Worm (Caenorhabditis elegans): ENCODE data around the gene C05C10.5.

Gene C05C10.5

ce11 chrII:9933947-9934383, 4.9 kb upstream of the C05C10.5 start (continued):
- TF ChIP-seq Y56A3A.18 (GFP tag; IDR thresholded peaks at IDR 0.05) (peak; percentile 45; the same call in 1 of the 2 replicates), ceh-79 (tag; optimal IDR thresholded peaks at IDR 0.05) (peak; percentile 48), F39B2.1 (GFP tag; IDR thresholded peaks at IDR 0.05) (no peak), sdz-38 (tag; optimal IDR thresholded peaks at IDR 0.05) (no peak), dpff-1 (tag; optimal IDR thresholded peaks at IDR 0.05) (peak; percentile 72), C06A6.2 (GFP tag; conservative IDR thresholded peaks at IDR 0.05) (no peak), B0261.1 (tag; optimal IDR thresholded peaks at IDR 0.05) (no peak), somi-1 (GFP tag; optimal IDR thresholded peaks at IDR 0.05) (no peak), ceh-100 (GFP tag; IDR thresholded peaks at IDR 0.05) (no peak), B0019.2 (GFP tag; conservative IDR thresholded peaks at IDR 0.05) (no peak), madf-3 (GFP tag; IDR thresholded peaks at IDR 0.05) (no peak), ZK185.1 (tag; optimal IDR thresholded peaks at IDR 0.05; ENCODE audit: poor library complexity, severe bottlenecking) (peak; percentile 59), Y53G8AR.9 (GFP tag; conservative IDR thresholded peaks at IDR 0.05) (no peak; the same call in 1 of the 2 replicates), xnd-1 (tag; optimal IDR thresholded peaks at IDR 0.05) (no peak), lin-40 (tag; optimal IDR thresholded peaks at IDR 0.05) (peak; percentile 60), attf-5 (GFP tag; optimal IDR thresholded peaks at IDR 0.05) (no peak), mel-28 (tag; optimal IDR thresholded peaks at IDR 0.05; ENCODE audit: borderline replicate concordance) (no peak), ccch-3 (GFP tag; optimal IDR thresholded peaks at IDR 0.05) (no peak), let-526 (GFP tag; IDR thresholded peaks at IDR 0.05) (no peak), F55B11.4 (tag; optimal IDR thresholded peaks at IDR 0.05; ENCODE audit: borderline replicate concordance, insufficient read depth) (no peak), madf-10 (tag; optimal IDR thresholded peaks at IDR 0.05) (peak; percentile 51), nhr-179 (tag; optimal IDR thresholded peaks at IDR 0.05) (no peak), ztf-25 (GFP tag; IDR thresholded peaks at IDR 0.05) (no peak), dox-1 (GFP tag; IDR thresholded peaks at IDR 0.05) (no peak), snpc-1.3 (tag; optimal IDR thresholded peaks at IDR 0.05; ENCODE audit: insufficient read depth) (no peak), ets-4 (GFP tag; optimal IDR thresholded peaks at IDR 0.05) (no peak), F23B12.7 (tag; optimal IDR thresholded peaks at IDR 0.05; ENCODE audit: insufficient read depth) (peak; percentile 2), dpl-1 (GFP tag; optimal IDR thresholded peaks at IDR 0.05) (no peak), lir-1 (GFP tag; conservative IDR thresholded peaks at IDR 0.05) (no peak), ztf-22 (GFP tag; optimal IDR thresholded peaks at IDR 0.05) (peak; percentile 21), mcd-1 (GFP tag; IDR thresholded peaks at IDR 0.05) (no peak), madf-8 (GFP tag; conservative IDR thresholded peaks at IDR 0.05) (no peak), attf-3 (GFP tag; conservative IDR thresholded peaks at IDR 0.05) (no peak), snpc-3.4 (tag; optimal IDR thresholded peaks at IDR 0.05) (no peak), lin-35 (GFP tag; optimal IDR thresholded peaks at IDR 0.05) (no peak), egrh-3 (GFP tag; IDR thresholded peaks at IDR 0.05) (no peak), F57A8.1 (GFP tag; optimal IDR thresholded peaks at IDR 0.05) (no peak), die-1 (tag; optimal IDR thresholded peaks at IDR 0.05) (peak; percentile 40), bed-1 (GFP tag; IDR thresholded peaks at IDR 0.05) (no peak), F22D6.2 (tag; optimal IDR thresholded peaks at IDR 0.05) (no peak), ceh-27 (GFP tag; optimal IDR thresholded peaks at IDR 0.05) (no peak), F10E7.11 (tag; optimal IDR thresholded peaks at IDR 0.05) (no peak), pbrm-1 (GFP tag; IDR thresholded peaks at IDR 0.05) (0 out of 2 replicates have a peak, but pooled peaks have one; percentile 14), hmg-1.2 (GFP tag; IDR thresholded peaks at IDR 0.05) (no peak), bed-2 (GFP tag; IDR thresholded peaks at IDR 0.05) (no peak), sea-2 (GFP tag; IDR thresholded peaks at IDR 0.05) (no peak), ztf-18 (tag; optimal IDR thresholded peaks at IDR 0.05) (no peak), snpc-1.1 (tag; optimal IDR thresholded peaks at IDR 0.05; ENCODE audit: insufficient read depth) (no peak)
